Fruit fly (Drosophila melanogaster) whole organism, embryonic: ENCODE measurements around the gene CG43051.

Experiments
- B-H2 ChIP-seq: fragments of 200-800 bp; sonication (Bioruptor generic); optimal IDR thresholded peaks from 2 replicates; lab custom pipeline; 2018; ENCODE audit warnings: missing biosample characterization, mild to moderate bottlenecking, missing genetic modification characterization
- CG10267 ChIP-seq: fragments of 200-800 bp; sonication (Bioruptor generic); optimal IDR thresholded peaks from 2 replicates; lab custom pipeline; 2018; ENCODE audit warnings: missing biosample characterization, mild to moderate bottlenecking, missing genetic modification characterization, moderate library complexity
- CG11398 ChIP-seq: fragments of 200-800 bp; sonication (Bioruptor generic); optimal IDR thresholded peaks from 2 replicates; lab custom pipeline; 2016; ENCODE audit warnings: missing biosample characterization, missing genetic modification characterization
- CG11504 ChIP-seq: fragments of 200-800 bp; sonication (Bioruptor generic); optimal IDR thresholded peaks from 3 replicates; lab custom pipeline; 2019; ENCODE audit warnings: missing biosample characterization, mild to moderate bottlenecking, missing genetic modification characterization, moderate library complexity
- CG12391 ChIP-seq: fragments of 200-800 bp; sonication (Bioruptor generic); optimal IDR thresholded peaks from 3 replicates; lab custom pipeline; 2018; ENCODE audit warnings: missing biosample characterization, mild to moderate bottlenecking, missing genetic modification characterization, moderate library complexity
- CG12769 ChIP-seq: fragments of 200-800 bp; sonication (Bioruptor generic); optimal IDR thresholded peaks from 2 replicates; lab custom pipeline; 2019; ENCODE audit warnings: missing biosample characterization, mild to moderate bottlenecking, missing genetic modification characterization, moderate library complexity
- CG13287 ChIP-seq: fragments of 200-800 bp; sonication (Bioruptor generic); IDR thresholded peaks from 2 replicates; pipeline ENCODE4 v1.3.6; 2022; ENCODE audit warnings: missing biosample characterization, missing genetic modification characterization; ENCODE audit not compliant: partially characterized antibody
- CG14860 ChIP-seq: fragments of 200-800 bp; sonication (Bioruptor generic); IDR thresholded peaks from 3 replicates; pipeline ENCODE4 v1.3.6; 2022; ENCODE audit warnings: missing biosample characterization, missing genetic modification characterization; ENCODE audit not compliant: partially characterized antibody
- CG15011 ChIP-seq: fragments of 200-800 bp; sonication (Bioruptor generic); optimal IDR thresholded peaks from 3 replicates; lab custom pipeline; 2018; ENCODE audit warnings: missing biosample characterization, mild to moderate bottlenecking, missing genetic modification characterization
- CG15269 ChIP-seq: fragments of 200-800 bp; sonication (Bioruptor generic); optimal IDR thresholded peaks from 2 replicates; lab custom pipeline; 2018; ENCODE audit warnings: missing biosample characterization, mild to moderate bottlenecking, missing genetic modification characterization, moderate library complexity
- CG18599 ChIP-seq: fragments of 200-800 bp; sonication (Bioruptor generic); optimal IDR thresholded peaks from 3 replicates; lab custom pipeline; 2017; ENCODE audit warnings: missing biosample characterization, missing genetic modification characterization, mild to moderate bottlenecking, moderate library complexity, missing genetic modification reagents
- CG2678 ChIP-seq: fragments of 200-800 bp; sonication (Bioruptor generic); optimal IDR thresholded peaks from 3 replicates; lab custom pipeline; 2019; ENCODE audit warnings: missing biosample characterization, mild to moderate bottlenecking, missing genetic modification characterization, moderate library complexity
- CG2712 ChIP-seq: fragments of 200-800 bp; optimal IDR thresholded peaks from 3 replicates; lab custom pipeline; 2019; ENCODE audit warnings: missing biosample characterization, mild to moderate bottlenecking, missing genetic modification characterization, moderate library complexity
- CG30431 ChIP-seq: fragments of 200-800 bp; sonication (Bioruptor generic); optimal IDR thresholded peaks from 2 replicates; lab custom pipeline; 2017; ENCODE audit warnings: missing biosample characterization, missing genetic modification characterization
- CG3163 ChIP-seq: fragments of 200-800 bp; sonication (Bioruptor generic); optimal IDR thresholded peaks from 3 replicates; lab custom pipeline; 2016; ENCODE audit warnings: missing biosample characterization, missing genetic modification characterization
- CG32532 ChIP-seq: fragments of 200-800 bp; sonication (Bioruptor generic); IDR thresholded peaks from 2 replicates; pipeline ENCODE4 v1.3.6; 2022; ENCODE audit warnings: missing biosample characterization, missing genetic modification characterization
- CG3847 ChIP-seq: fragments of 200-800 bp; sonication (Bioruptor generic); IDR thresholded peaks from 2 replicates; pipeline ENCODE4 v1.3.6; 2022; ENCODE audit warnings: missing biosample characterization, missing genetic modification characterization
- CG4617 ChIP-seq: fragments of 200-800 bp; sonication (Bioruptor generic); optimal IDR thresholded peaks from 3 replicates; lab custom pipeline; 2016; ENCODE audit warnings: missing biosample characterization, missing genetic modification characterization, borderline replicate concordance
- Dad ChIP-seq: fragments of 200-800 bp; sonication (Bioruptor generic); optimal IDR thresholded peaks from 3 replicates; lab custom pipeline; 2016; ENCODE audit warnings: missing biosample characterization, missing genetic modification characterization
- Dbx ChIP-seq: fragments of 200-800 bp; sonication (Bioruptor generic); IDR thresholded peaks from 3 replicates; pipeline ENCODE4 v1.3.6; 2022; ENCODE audit warnings: missing biosample characterization, missing genetic modification characterization
- Dll ChIP-seq: fragments of 200-800 bp; sonication (Bioruptor generic); IDR thresholded peaks from 4 replicates; pipeline ENCODE4 v1.3.6; 2022; ENCODE audit warnings: missing biosample characterization, missing genetic modification characterization; ENCODE audit not compliant: partially characterized antibody
- Dp ChIP-seq: fragments of 200-800 bp; sonication (Bioruptor generic); optimal IDR thresholded peaks from 2 replicates; lab custom pipeline; 2018; ENCODE audit warnings: missing biosample characterization, mild to moderate bottlenecking, missing genetic modification characterization, moderate library complexity
- Fer1 ChIP-seq: fragments of 200-800 bp; sonication (Bioruptor generic); optimal IDR thresholded peaks from 2 replicates; lab custom pipeline; 2017; ENCODE audit warnings: missing biosample characterization, mild to moderate bottlenecking, missing genetic modification characterization
- Hr39 ChIP-seq: fragments of >200 bp; optimal IDR thresholded peaks from 2 replicates; lab custom pipeline; 2017
- Mad ChIP-seq: fragments of 200-800 bp; sonication (Bioruptor generic); optimal IDR thresholded peaks from 2 replicates; lab custom pipeline; 2016; ENCODE audit warnings: missing biosample characterization, missing genetic modification characterization
- Med ChIP-seq: fragments of 200-800 bp; sonication (Bioruptor generic); peaks from one replicate; lab custom pipeline; 2016; ENCODE audit warnings: missing biosample characterization, missing genetic modification characterization, mild to moderate bottlenecking, inconsistent platforms, moderate library complexity
- NfI ChIP-seq: fragments of 200-800 bp; sonication (Bioruptor generic); optimal IDR thresholded peaks from 3 replicates; lab custom pipeline; 2018; ENCODE audit warnings: missing biosample characterization, mild to moderate bottlenecking, missing genetic modification characterization, moderate library complexity
- Opbp ChIP-seq: fragments of 200-800 bp; sonication (Bioruptor generic); IDR thresholded peaks from 3 replicates; pipeline ENCODE4 v1.3.6; 2022; ENCODE audit warnings: missing biosample characterization, missing genetic modification characterization; ENCODE audit not compliant: partially characterized antibody
- Rfx ChIP-seq: fragments of 200-800 bp; sonication (Bioruptor generic); IDR thresholded peaks from 2 replicates; pipeline ENCODE4 v1.3.6; 2022; ENCODE audit warnings: missing biosample characterization, missing genetic modification characterization
- Scr ChIP-seq: fragments of 200-800 bp; sonication (Bioruptor generic); IDR thresholded peaks from 2 replicates; pipeline ENCODE4 v1.3.6; 2022; ENCODE audit warnings: missing biosample characterization, missing genetic modification characterization; ENCODE audit not compliant: partially characterized antibody
- Vsx1 ChIP-seq: fragments of 200-800 bp; sonication (Bioruptor generic); optimal IDR thresholded peaks from 2 replicates; lab custom pipeline; 2017; ENCODE audit warnings: missing biosample characterization, mild to moderate bottlenecking, missing genetic modification characterization, missing genetic modification reagents
- Xbp1 ChIP-seq: fragments of 200-800 bp; sonication (Bioruptor generic); optimal IDR thresholded peaks from 3 replicates; lab custom pipeline; 2016; ENCODE audit warnings: missing biosample characterization, mild to moderate bottlenecking, missing genetic modification characterization
- bbx ChIP-seq: fragments of 200-800 bp; sonication (Bioruptor generic); IDR thresholded peaks from 2 replicates; pipeline ENCODE4 v1.3.6; 2022; ENCODE audit warnings: missing biosample characterization, missing genetic modification characterization; ENCODE audit not compliant: partially characterized antibody
- chinmo ChIP-seq: fragments of 200-800 bp; sonication (Bioruptor generic); IDR thresholded peaks from 4 replicates; pipeline ENCODE4 v1.3.6; 2022; ENCODE audit warnings: missing biosample characterization, missing genetic modification characterization; ENCODE audit not compliant: partially characterized antibody
- corto ChIP-seq: fragments of 200-800 bp; sonication (Bioruptor generic); optimal IDR thresholded peaks from 2 replicates; lab custom pipeline; 2016; ENCODE audit warnings: missing biosample characterization, mild to moderate bottlenecking, missing genetic modification characterization, moderate library complexity
- gcm ChIP-seq: fragments of 200-800 bp; sonication (Bioruptor generic); optimal IDR thresholded peaks from 2 replicates; lab custom pipeline; 2019; ENCODE audit warnings: missing biosample characterization, mild to moderate bottlenecking, missing genetic modification characterization, moderate library complexity
- lilli ChIP-seq: fragments of 200-800 bp; sonication (Bioruptor generic); optimal IDR thresholded peaks from 3 replicates; lab custom pipeline; 2016; ENCODE audit warnings: missing biosample characterization, missing genetic modification characterization
- mam ChIP-seq: fragments of 200-800 bp; sonication (Bioruptor generic); optimal IDR thresholded peaks from 3 replicates; lab custom pipeline; 2016; ENCODE audit warnings: missing biosample characterization, missing genetic modification characterization
- pho ChIP-seq: fragments of 200-800 bp; sonication (Bioruptor generic); optimal IDR thresholded peaks from 2 replicates; lab custom pipeline; 2016; ENCODE audit warnings: missing biosample characterization, missing genetic modification characterization
- pita ChIP-seq: fragments of 200-800 bp; sonication (Bioruptor generic); optimal IDR thresholded peaks from 2 replicates; lab custom pipeline; 2017; ENCODE audit warnings: missing biosample characterization, mild to moderate bottlenecking, missing genetic modification characterization
- pzg ChIP-seq: fragments of 200-800 bp; sonication (Bioruptor generic); optimal IDR thresholded peaks from 3 replicates; lab custom pipeline; 2018; ENCODE audit warnings: missing biosample characterization, mild to moderate bottlenecking, missing genetic modification characterization, moderate library complexity
- ranshi ChIP-seq: fragments of 200-800 bp; sonication (Bioruptor generic); IDR thresholded peaks from 2 replicates; pipeline ENCODE4 v1.3.6; 2022; ENCODE audit warnings: missing biosample characterization, missing genetic modification characterization
- row ChIP-seq: fragments of 200-800 bp; sonication (Bioruptor generic); IDR thresholded peaks from 3 replicates; pipeline ENCODE4 v1.3.6; 2022; ENCODE audit warnings: missing biosample characterization, missing genetic modification characterization
- sna ChIP-seq: fragments of 200-800 bp; sonication (Bioruptor generic); IDR thresholded peaks from 2 replicates; pipeline ENCODE4 v1.3.6; 2022; ENCODE audit warnings: missing biosample characterization, missing genetic modification characterization; ENCODE audit not compliant: partially characterized antibody
- vvl ChIP-seq: fragments of 200-800 bp; sonication (Bioruptor generic); IDR thresholded peaks from 2 replicates; pipeline ENCODE4 v1.3.6; 2022; ENCODE audit warnings: missing biosample characterization, missing genetic modification characterization
- zen2 ChIP-seq: fragments of 200-800 bp; sonication (Bioruptor generic); IDR thresholded peaks from 3 replicates; pipeline ENCODE4 v1.3.6; 2022; ENCODE audit warnings: missing biosample characterization, missing genetic modification characterization; ENCODE audit not compliant: partially characterized antibody
- zfh1 ChIP-seq: fragments of 200-800 bp; sonication (Bioruptor generic); IDR thresholded peaks from 3 replicates; pipeline ENCODE4 v1.3.6; 2022; ENCODE audit warnings: missing biosample characterization, missing genetic modification characterization

The CG43051 gene

dm6 chr2L:12546043-12546942, 38.6 kb downstream of the CG43051 start, which contains the start of gene bun:
TSS of gene bun (minus strand) at chr2L:12546611.
- no peak for TF ChIP-seq ranshi (GFP tag; lab: Robert Waterston, UW)
- peak; percentile 30 for TF ChIP-seq Fer1 (GFP tag; lab: Kevin White, UChicago)
- peak; percentile 99 for TF ChIP-seq CG13287
- TF ChIP-seq Vsx1 = peak; percentile 23
- TF ChIP-seq bbx (GFP tag; lab: Robert Waterston, UW) = peak; percentile 99
- TF ChIP-seq Rfx (GFP tag; lab: Robert Waterston, UW) = peak; percentile 60
- peak; percentile 94 for TF ChIP-seq Dp (GFP tag; lab: Kevin White, UChicago)
- no peak for TF ChIP-seq Hr39 (lab: Kevin White, UChicago)
- TF ChIP-seq Dad (GFP tag; lab: Kevin White, UChicago) = no peak
- peak; percentile 50 for TF ChIP-seq CG3163 (GFP tag; lab: Kevin White, UChicago)
- no peak for TF ChIP-seq CG15011 (GFP tag; lab: Kevin White, UChicago)
- peak; percentile 83 for TF ChIP-seq pita (GFP tag; lab: Kevin White, UChicago)
- peak; percentile 99 for TF ChIP-seq CG14860 (GFP tag; lab: Robert Waterston, UW)
- TF ChIP-seq CG12391 (tag; lab: Kevin White, UChicago) = peak; percentile 10
- TF ChIP-seq CG15269 = no peak
- TF ChIP-seq Med (GFP tag; lab: Kevin White, UChicago) = peak; percentile 88
- peak; percentile 99 for TF ChIP-seq sna (GFP tag; lab: Robert Waterston, UW)
- TF ChIP-seq CG2712 = peak; percentile 23
- TF ChIP-seq NfI (GFP tag; lab: Kevin White, UChicago) = peak; percentile 16
- peak; percentile 33; the same call in 1 of the 2 replicates for TF ChIP-seq CG32532 (GFP tag; lab: Robert Waterston, UW)
- TF ChIP-seq CG11398 (GFP tag; lab: Kevin White, UChicago) = no peak
- peak; percentile 0 for TF ChIP-seq lilli (GFP tag; lab: Kevin White, UChicago)
- peak; percentile 28; the same call in 1 of the 3 replicates for TF ChIP-seq row (GFP tag; lab: Robert Waterston, UW)
- TF ChIP-seq pho = peak; percentile 8
- TF ChIP-seq gcm (GFP tag; lab: Kevin White, UChicago) = peak; percentile 13
- TF ChIP-seq Xbp1 (GFP tag; lab: Kevin White, UChicago) = peak; percentile 4
- peak; percentile 64 for TF ChIP-seq CG10267 (tag; lab: Kevin White, UChicago)
- peak; percentile 100 for TF ChIP-seq zen2 (GFP tag; lab: Robert Waterston, UW)
- TF ChIP-seq corto (GFP tag; lab: Kevin White, UChicago) = peak; percentile 69
- TF ChIP-seq pzg (GFP tag; lab: Kevin White, UChicago) = peak; percentile 99
- no peak for TF ChIP-seq zfh1 (GFP tag; lab: Robert Waterston, UW)
- peak; percentile 92 for TF ChIP-seq CG4617
- peak; percentile 37 for TF ChIP-seq CG12769 (tag; lab: Kevin White, UChicago)
- TF ChIP-seq CG11504 (tag; lab: Kevin White, UChicago) = peak; percentile 46
- TF ChIP-seq CG3847 (GFP tag; lab: Robert Waterston, UW) = peak; percentile 63
- peak; percentile 99 for TF ChIP-seq Dll (GFP tag; lab: Robert Waterston, UW)
- TF ChIP-seq vvl = peak; percentile 74
- TF ChIP-seq CG2678 (tag; lab: Kevin White, UChicago) = peak; percentile 5
- TF ChIP-seq Scr = peak; percentile 99
- peak; percentile 14 for TF ChIP-seq mam (GFP tag; lab: Kevin White, UChicago)
- TF ChIP-seq Dbx = peak; percentile 52; the same call in 2 of the 3 replicates
- TF ChIP-seq CG18599 (GFP tag; lab: Kevin White, UChicago) = no peak
- TF ChIP-seq chinmo (GFP tag; lab: Robert Waterston, UW) = peak; percentile 98; the same call in 3 of the 4 replicates
- TF ChIP-seq B-H2 = no peak
- TF ChIP-seq Opbp (GFP tag; lab: Robert Waterston, UW) = peak; percentile 99
- TF ChIP-seq CG30431 (GFP tag; lab: Kevin White, UChicago) = no peak
- peak; percentile 28 for TF ChIP-seq Mad (GFP tag; lab: Kevin White, UChicago)
